Fruit fly (Drosophila melanogaster) whole organism, embryonic: ENCODE results near the gene Taf11.
A peak's percentile ranks its signal among the peaks of the same experiment; 100 is the strongest.

Source experiments
- Blimp-1 ChIP-seq: fragments of 200-800 bp; sonication (Bioruptor generic); optimal IDR thresholded peaks from 3 replicates; lab custom pipeline; 2018; ENCODE audit warnings: missing biosample characterization, missing genetic modification characterization, mild to moderate bottlenecking, moderate library complexity, missing genetic modification reagents
- CG10147 ChIP-seq: fragments of 200-800 bp; sonication (Bioruptor generic); optimal IDR thresholded peaks from 2 replicates; lab custom pipeline; 2019; ENCODE audit warnings: missing biosample characterization, mild to moderate bottlenecking, missing genetic modification characterization, moderate library complexity
- CG10979 ChIP-seq: fragments of 200-800 bp; sonication (Bioruptor generic); optimal IDR thresholded peaks from 2 replicates; lab custom pipeline; 2018; ENCODE audit warnings: missing biosample characterization, mild to moderate bottlenecking, missing genetic modification characterization, moderate library complexity
- CG12155 ChIP-seq: fragments of 200-800 bp; sonication (Bioruptor generic); optimal IDR thresholded peaks from 3 replicates; lab custom pipeline; 2016; ENCODE audit warnings: missing biosample characterization, missing genetic modification characterization
- CG14441 ChIP-seq: fragments of 200-800 bp; sonication (Bioruptor generic); IDR thresholded peaks from 2 replicates; pipeline ENCODE4 v1.3.6; 2022; ENCODE audit warnings: missing biosample characterization, missing genetic modification characterization
- CG15514 ChIP-seq: fragments of 200-800 bp; sonication (Bioruptor generic); optimal IDR thresholded peaks from 3 replicates; lab custom pipeline; 2017; ENCODE audit warnings: missing biosample characterization, missing genetic modification characterization, mild to moderate bottlenecking, moderate library complexity, missing genetic modification reagents
- CG1603 ChIP-seq: fragments of 200-800 bp; sonication (Bioruptor generic); optimal IDR thresholded peaks from 2 replicates; lab custom pipeline; 2019; ENCODE audit warnings: missing biosample characterization, mild to moderate bottlenecking, missing genetic modification characterization, moderate library complexity
- CG17359 ChIP-seq: fragments of 200-800 bp; sonication (Bioruptor generic); optimal IDR thresholded peaks from 3 replicates; lab custom pipeline; 2018; ENCODE audit warnings: missing biosample characterization, mild to moderate bottlenecking, missing genetic modification characterization, moderate library complexity
- CG18619 ChIP-seq: fragments of 200-800 bp; sonication (Bioruptor generic); optimal IDR thresholded peaks from 3 replicates; lab custom pipeline; 2017; ENCODE audit warnings: missing biosample characterization, mild to moderate bottlenecking, missing genetic modification characterization
- CG2120 ChIP-seq: fragments of 200-800 bp; sonication (Bioruptor generic); optimal IDR thresholded peaks from 3 replicates; lab custom pipeline; 2016; ENCODE audit warnings: missing biosample characterization, missing genetic modification characterization
- CG2712 ChIP-seq: fragments of 200-800 bp; optimal IDR thresholded peaks from 3 replicates; lab custom pipeline; 2019; ENCODE audit warnings: missing biosample characterization, mild to moderate bottlenecking, missing genetic modification characterization, moderate library complexity
- CG30403 ChIP-seq: fragments of 200-800 bp; sonication (Bioruptor generic); optimal IDR thresholded peaks from 3 replicates; lab custom pipeline; 2016; ENCODE audit warnings: missing biosample characterization, missing genetic modification characterization
- CG30431 ChIP-seq: fragments of 200-800 bp; sonication (Bioruptor generic); optimal IDR thresholded peaks from 2 replicates; lab custom pipeline; 2017; ENCODE audit warnings: missing biosample characterization, missing genetic modification characterization
- CG33213 ChIP-seq: fragments of 200-800 bp; sonication (Bioruptor generic); optimal IDR thresholded peaks from 3 replicates; lab custom pipeline; 2016; ENCODE audit warnings: missing biosample characterization, missing genetic modification characterization
- CG34224 ChIP-seq: fragments of 200-800 bp; sonication (Bioruptor generic); IDR thresholded peaks from 3 replicates; pipeline ENCODE4 v1.3.6; 2022; ENCODE audit warnings: missing biosample characterization, missing genetic modification characterization; ENCODE audit not compliant: partially characterized antibody
- CG7556 ChIP-seq: fragments of 200-800 bp; sonication (Bioruptor generic); optimal IDR thresholded peaks from 2 replicates; lab custom pipeline; 2017; ENCODE audit warnings: missing biosample characterization, mild to moderate bottlenecking, missing genetic modification characterization
- CG7745 ChIP-seq: fragments of 200-800 bp; sonication (Bioruptor generic); optimal IDR thresholded peaks from 2 replicates; lab custom pipeline; 2018; ENCODE audit warnings: missing biosample characterization, mild to moderate bottlenecking, missing genetic modification characterization, moderate library complexity
- CG7839 ChIP-seq: fragments of 200-800 bp; sonication (Bioruptor generic); optimal IDR thresholded peaks from 3 replicates; lab custom pipeline; 2018; ENCODE audit warnings: missing biosample characterization, mild to moderate bottlenecking, missing genetic modification characterization, moderate library complexity
- CG9609 ChIP-seq: fragments of 200-800 bp; sonication (Bioruptor generic); optimal IDR thresholded peaks from 3 replicates; lab custom pipeline; 2016; ENCODE audit warnings: missing biosample characterization, missing genetic modification characterization
- Dll ChIP-seq: fragments of 200-800 bp; sonication (Bioruptor generic); IDR thresholded peaks from 4 replicates; pipeline ENCODE4 v1.3.6; 2022; ENCODE audit warnings: missing biosample characterization, missing genetic modification characterization; ENCODE audit not compliant: partially characterized antibody
- Hand ChIP-seq: fragments of 200-800 bp; sonication (Bioruptor generic); optimal IDR thresholded peaks from 2 replicates; lab custom pipeline; 2017; ENCODE audit warnings: mild to moderate bottlenecking, missing biosample characterization, missing genetic modification reagents, missing genetic modification characterization
- Hmr ChIP-seq: fragments of 200-800 bp; sonication (Bioruptor generic); optimal IDR thresholded peaks from 3 replicates; lab custom pipeline; 2017; ENCODE audit warnings: mild to moderate bottlenecking, missing biosample characterization, missing genetic modification reagents, missing genetic modification characterization
- Hr51 ChIP-seq, 2 experiments: fragments of 200-800 bp; sonication (Bioruptor generic); optimal IDR thresholded peaks; 2 replicates in 1 of 2; 3 replicates in 1 of 2; lab custom pipeline; 2016 to 2018; ENCODE audit warnings: missing biosample characterization in 2 of 2, missing genetic modification characterization in 2 of 2, mild to moderate bottlenecking in 1 of 2, moderate library complexity in 1 of 2
- Hsf ChIP-seq: fragments of 200-800 bp; sonication (Bioruptor generic); optimal IDR thresholded peaks from 3 replicates; lab custom pipeline; 2016; ENCODE audit warnings: missing biosample characterization, missing genetic modification characterization
- Med ChIP-seq: fragments of 200-800 bp; sonication (Bioruptor generic); peaks from one replicate; lab custom pipeline; 2016; ENCODE audit warnings: missing biosample characterization, missing genetic modification characterization, mild to moderate bottlenecking, inconsistent platforms, moderate library complexity
- Meics ChIP-seq: fragments of 200-800 bp; sonication (Bioruptor generic); optimal IDR thresholded peaks from 2 replicates; lab custom pipeline; 2017; ENCODE audit warnings: missing biosample characterization, mild to moderate bottlenecking, missing genetic modification characterization
- Sox102F ChIP-seq: fragments of 200-800 bp; sonication (Bioruptor generic); optimal IDR thresholded peaks from 2 replicates; lab custom pipeline; 2018; ENCODE audit warnings: missing biosample characterization, mild to moderate bottlenecking, missing genetic modification characterization, moderate library complexity
- Xbp1 ChIP-seq: fragments of 200-800 bp; sonication (Bioruptor generic); optimal IDR thresholded peaks from 3 replicates; lab custom pipeline; 2016; ENCODE audit warnings: missing biosample characterization, mild to moderate bottlenecking, missing genetic modification characterization
- Xrp1 ChIP-seq: fragments of 200-800 bp; sonication (Bioruptor generic); IDR thresholded peaks from 2 replicates; pipeline ENCODE4 v1.3.6; 2022; ENCODE audit warnings: missing biosample characterization, missing genetic modification characterization
- bbx ChIP-seq: fragments of 200-800 bp; sonication (Bioruptor generic); IDR thresholded peaks from 2 replicates; pipeline ENCODE4 v1.3.6; 2022; ENCODE audit warnings: missing biosample characterization, missing genetic modification characterization; ENCODE audit not compliant: partially characterized antibody
- dmrt99B ChIP-seq: fragments of 200-800 bp; sonication (Bioruptor generic); optimal IDR thresholded peaks from 2 replicates; lab custom pipeline; 2018; ENCODE audit warnings: missing biosample characterization, mild to moderate bottlenecking, missing genetic modification characterization, moderate library complexity
- fd102C ChIP-seq: fragments of 200-800 bp; sonication (Bioruptor generic); optimal IDR thresholded peaks from 2 replicates; lab custom pipeline; 2018; ENCODE audit warnings: missing biosample characterization, mild to moderate bottlenecking, missing genetic modification characterization, moderate library complexity
- gem ChIP-seq: fragments of 200-800 bp; sonication (Bioruptor generic); optimal IDR thresholded peaks from 2 replicates; lab custom pipeline; 2019; ENCODE audit warnings: missing biosample characterization, mild to moderate bottlenecking, missing genetic modification characterization, moderate library complexity
- grn ChIP-seq: fragments of 200-800 bp; sonication (Bioruptor generic); optimal IDR thresholded peaks from 3 replicates; lab custom pipeline; 2017; ENCODE audit warnings: missing biosample characterization, missing genetic modification characterization
- lilli ChIP-seq: fragments of 200-800 bp; sonication (Bioruptor generic); optimal IDR thresholded peaks from 3 replicates; lab custom pipeline; 2016; ENCODE audit warnings: missing biosample characterization, missing genetic modification characterization
- lola ChIP-seq, 3 experiments: fragments of >200 bp in 2 of 3; fragments of 200-800 bp in 1 of 3; sonication (Bioruptor generic) in 1 of 3; optimal IDR thresholded peaks; 2 replicates each; lab custom pipeline; 2017 to 2019; ENCODE audit warnings: missing biosample characterization in 3 of 3, missing genetic modification characterization in 3 of 3, mild to moderate bottlenecking in 1 of 3, moderate library complexity in 1 of 3
- nau ChIP-seq: fragments of 200-800 bp; sonication (Bioruptor generic); optimal IDR thresholded peaks from 3 replicates; lab custom pipeline; 2017; ENCODE audit warnings: missing biosample characterization, mild to moderate bottlenecking, missing genetic modification characterization, missing genetic modification reagents
- odd ChIP-seq: fragments of 200-800 bp; sonication (Bioruptor generic); optimal IDR thresholded peaks from 2 replicates; lab custom pipeline; 2017; ENCODE audit warnings: missing biosample characterization, mild to moderate bottlenecking, missing genetic modification characterization
- onecut ChIP-seq: fragments of 200-800 bp; sonication (Bioruptor generic); IDR thresholded peaks from 2 replicates; pipeline ENCODE4 v1.3.6; 2022; ENCODE audit warnings: missing biosample characterization, missing genetic modification characterization
- prd ChIP-seq, 3 experiments: fragments of >200 bp in 2 of 3; fragments of 200-800 bp in 1 of 3; sonication (Bioruptor generic) in 1 of 3; optimal IDR thresholded peaks in 2 of 3; IDR thresholded peaks in 1 of 3; 2 replicates in 2 of 3; 3 replicates in 1 of 3; pipeline versions ENCODE4 v1.3.6 to Lab custom; 2017 to 2022; ENCODE audit warnings: missing biosample characterization in 1 of 3, missing genetic modification characterization in 1 of 3
- sens ChIP-seq: fragments of 200-800 bp; sonication (Bioruptor generic); peaks from one replicate; lab custom pipeline; 2016; ENCODE audit warnings: missing biosample characterization, missing genetic modification characterization
- sna ChIP-seq: fragments of 200-800 bp; sonication (Bioruptor generic); IDR thresholded peaks from 2 replicates; pipeline ENCODE4 v1.3.6; 2022; ENCODE audit warnings: missing biosample characterization, missing genetic modification characterization; ENCODE audit not compliant: partially characterized antibody
- tio ChIP-seq: fragments of 200-800 bp; sonication (Bioruptor generic); optimal IDR thresholded peaks from 2 replicates; lab custom pipeline; 2017; ENCODE audit warnings: missing biosample characterization, missing genetic modification characterization, inconsistent platforms
- unpg ChIP-seq: fragments of 200-800 bp; sonication (Bioruptor generic); optimal IDR thresholded peaks from 3 replicates; lab custom pipeline; 2018; ENCODE audit warnings: missing biosample characterization, mild to moderate bottlenecking, missing genetic modification characterization, moderate library complexity
- usp ChIP-seq: fragments of >200 bp; optimal IDR thresholded peaks from 2 replicates; lab custom pipeline; 2017; ENCODE audit warnings: missing biosample characterization, missing genetic modification characterization
- wek ChIP-seq: fragments of 200-800 bp; sonication (Bioruptor generic); optimal IDR thresholded peaks from 3 replicates; lab custom pipeline; 2018; ENCODE audit warnings: missing biosample characterization, mild to moderate bottlenecking, missing genetic modification characterization, moderate library complexity

Taf11 gene

dm6 chr2L:9737803-9738202, 25.3 kb downstream of the Taf11 start (continued):
- peak; percentile 13 for TF ChIP-seq Med (GFP tag; lab: Kevin White, UChicago)
- TF ChIP-seq CG10147 (GFP tag; lab: Kevin White, UChicago): peak; percentile 0
- TF ChIP-seq CG33213: no peak
- TF ChIP-seq fd102C: no peak
- TF ChIP-seq gem (tag; lab: Kevin White, UChicago): peak; percentile 46
- TF ChIP-seq dmrt99B (tag; lab: Kevin White, UChicago): peak; percentile 45
- no peak for TF ChIP-seq odd
- TF ChIP-seq CG10979 (tag; lab: Kevin White, UChicago): peak; percentile 13
- TF ChIP-seq Xrp1 (GFP tag; lab: Robert Waterston, UW): peak; percentile 7; the same call in 1 of the 2 replicates
- no peak for TF ChIP-seq Hsf (GFP tag; lab: Kevin White, UChicago)
- peak; percentile 9 for TF ChIP-seq CG18619 (GFP tag; lab: Kevin White, UChicago)
- peak; percentile 35 for TF ChIP-seq CG30403 (GFP tag; lab: Kevin White, UChicago)
- peak in 1 of 2 experiments; percentile 49 for TF ChIP-seq Hr51 (GFP tag; optimal IDR thresholded peaks at IDR 0.05; lab: Kevin White, UChicago)
- TF ChIP-seq Dll: no peak
- TF ChIP-seq CG34224 (GFP tag; lab: Robert Waterston, UW): no peak
- no peak for TF ChIP-seq prd (optimal IDR thresholded peaks at IDR 0.05; lab: Kevin White, UChicago)
- TF ChIP-seq prd (GFP tag; IDR thresholded peaks at IDR 0.05; lab: Robert Waterston, UW): peak; percentile 13; the same call in 1 of the 3 replicates
- TF ChIP-seq CG12155 (GFP tag; lab: Kevin White, UChicago): no peak
- TF ChIP-seq usp (GFP tag; lab: Kevin White, UChicago): no peak
- TF ChIP-seq sens: peak; percentile 75
- TF ChIP-seq unpg (GFP tag; lab: Kevin White, UChicago): peak; percentile 22
- no peak for TF ChIP-seq CG30431 (GFP tag; lab: Kevin White, UChicago)
- TF ChIP-seq lola (GFP tag; optimal IDR thresholded peaks at IDR 0.05; lab: Kevin White, UChicago): no peak
- no peak for TF ChIP-seq Hand (GFP tag; lab: Kevin White, UChicago)
- TF ChIP-seq wek (GFP tag; lab: Kevin White, UChicago): no peak
- TF ChIP-seq Xbp1 (GFP tag; lab: Kevin White, UChicago): peak; percentile 3
- no peak for TF ChIP-seq bbx (GFP tag; lab: Robert Waterston, UW)
- TF ChIP-seq Hmr (GFP tag; lab: Kevin White, UChicago): peak; percentile 8
- TF ChIP-seq CG14441 (GFP tag; lab: Robert Waterston, UW): peak; percentile 29; the same call in 1 of the 2 replicates
- TF ChIP-seq Blimp-1 (GFP tag; lab: Kevin White, UChicago): peak; percentile 8
- TF ChIP-seq CG7556: peak; percentile 14
- peak; percentile 32 for TF ChIP-seq CG17359 (tag; lab: Kevin White, UChicago)
- peak; percentile 17 for TF ChIP-seq Meics (GFP tag; lab: Kevin White, UChicago)
- TF ChIP-seq CG9609 (GFP tag; lab: Kevin White, UChicago): no peak
- TF ChIP-seq Sox102F (GFP tag; lab: Kevin White, UChicago): peak; percentile 27
- peak; percentile 37 for TF ChIP-seq CG7839
- no peak for TF ChIP-seq nau (GFP tag; lab: Kevin White, UChicago)
- TF ChIP-seq lilli (GFP tag; lab: Kevin White, UChicago): no peak
- TF ChIP-seq CG2712 (tag; lab: Kevin White, UChicago): peak; percentile 18
- TF ChIP-seq tio (GFP tag; lab: Kevin White, UChicago): peak; percentile 18
- TF ChIP-seq grn: no peak
- TF ChIP-seq CG7745 (tag; lab: Kevin White, UChicago): no peak
- TF ChIP-seq sna (GFP tag; lab: Robert Waterston, UW): no peak
- 0 out of 2 replicates have a peak, but pooled peaks have one; percentile 11 for TF ChIP-seq onecut (GFP tag; lab: Robert Waterston, UW)
- peak; percentile 23 for TF ChIP-seq CG1603 (tag; lab: Kevin White, UChicago)
- peak; percentile 2 for TF ChIP-seq CG2120
- TF ChIP-seq CG15514 (GFP tag; lab: Kevin White, UChicago): peak; percentile 11
